Fruit fly (Drosophila melanogaster) whole organism, adult: ENCODE measurements around the gene MED14.

ENCODE experiments used
- CG12768 ChIP-seq: fragments of 200-800 bp; sonication (Bioruptor generic); optimal IDR thresholded peaks from 2 replicates; lab custom pipeline; 2017; ENCODE audit warnings: missing biosample characterization, missing genetic modification characterization, mild to moderate bottlenecking, moderate library complexity, missing genetic modification reagents
- CG14711 ChIP-seq: fragments of 200-800 bp; sonication (Bioruptor generic); optimal IDR thresholded peaks from 2 replicates; lab custom pipeline; 2018; ENCODE audit warnings: missing biosample characterization, mild to moderate bottlenecking, missing genetic modification characterization, moderate library complexity
- ovo ChIP-seq: fragments of 200-800 bp; sonication (Bioruptor generic); optimal IDR thresholded peaks from 2 replicates; lab custom pipeline; 2016; ENCODE audit warnings: missing biosample characterization, missing genetic modification characterization
- pad ChIP-seq: fragments of 200-800 bp; sonication (Bioruptor generic); optimal IDR thresholded peaks from 3 replicates; lab custom pipeline; 2017; ENCODE audit warnings: missing biosample characterization, missing genetic modification characterization, mild to moderate bottlenecking, moderate library complexity, missing genetic modification reagents

DNA sequence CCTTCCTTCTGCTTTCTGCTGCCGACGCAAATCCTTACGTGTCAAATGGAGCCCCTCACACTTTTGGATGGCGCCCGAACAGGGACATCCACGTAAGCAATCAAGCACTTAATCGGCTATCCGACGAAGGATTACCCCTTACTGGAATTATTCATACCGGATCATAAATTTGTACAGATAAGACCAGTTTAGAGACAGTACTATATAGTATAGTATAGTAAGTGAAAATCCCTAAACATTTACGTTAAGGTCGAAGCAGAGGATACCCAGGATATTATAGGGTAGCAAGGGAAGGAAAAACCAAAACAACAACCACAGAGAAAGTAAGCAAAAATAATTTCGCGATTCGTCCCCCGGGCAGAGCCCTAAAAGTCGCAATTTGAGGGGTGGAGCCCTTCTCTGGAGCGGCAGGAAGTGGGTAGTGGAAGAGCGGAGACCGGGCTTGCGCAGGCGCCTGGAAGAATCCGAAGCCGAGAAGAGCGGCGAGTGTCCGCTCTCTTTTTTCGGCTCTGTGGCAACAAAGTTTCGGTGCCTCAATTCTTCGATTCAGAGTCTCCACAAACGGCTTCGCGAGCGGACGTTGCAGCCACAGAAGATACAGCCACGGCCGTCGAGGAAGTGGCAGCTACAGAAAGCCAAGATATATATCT lies 47.4 kb upstream of the MED14 start:
- TF ChIP-seq CG12768 (GFP tag; lab: Kevin White, UChicago) (peak; percentile 39), CG14711 (tag; lab: Kevin White, UChicago) (peak; percentile 51), pad (GFP tag; lab: Kevin White, UChicago) (no peak), ovo (GFP tag; lab: Kevin White, UChicago) (no peak)
